Fruit fly (Drosophila melanogaster): ENCODE measurements around the gene hb.

hb gene

DNA sequence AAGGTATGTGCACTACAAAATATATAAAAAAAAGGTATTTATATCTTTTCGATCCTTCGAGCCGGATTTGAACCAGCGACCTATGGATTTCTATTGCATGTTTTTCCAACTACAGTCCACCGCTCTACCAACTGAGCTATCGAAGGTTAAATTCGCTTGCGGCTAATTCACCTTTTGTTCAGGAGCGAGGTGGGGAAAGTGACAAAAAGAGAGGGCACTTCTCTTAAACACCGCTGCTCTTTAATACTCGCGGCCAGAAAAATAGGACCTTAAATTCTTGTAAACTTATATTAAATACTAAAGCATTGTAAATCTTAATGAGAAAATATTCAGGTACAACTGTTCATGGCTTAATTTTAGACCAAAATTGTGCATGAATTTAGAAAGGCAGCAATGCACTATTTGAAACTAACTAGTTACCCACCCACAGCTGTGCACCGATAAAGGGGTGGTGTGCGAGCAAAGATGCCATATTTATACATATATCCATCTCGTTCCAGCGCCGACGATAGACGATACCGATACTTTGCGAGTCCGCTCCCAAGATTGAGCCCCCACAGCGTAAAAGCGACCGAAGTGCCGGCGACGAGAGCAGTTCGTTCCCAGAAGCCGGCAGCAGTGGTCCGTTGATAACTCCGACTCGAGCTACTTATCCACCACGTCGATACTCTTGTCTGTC lies 28.5 kb downstream of the hb start (continued):
- TF ChIP-seq gem (tag; optimal IDR thresholded peaks at IDR 0.05) (peak; percentile 99), crc (GFP tag; optimal IDR thresholded peaks at IDR 0.05) (peak; percentile 96), sob (GFP tag; IDR thresholded peaks at IDR 0.05) (peak; percentile 97), CG32767 (GFP tag; IDR thresholded peaks at IDR 0.05) (peak; percentile 97), H2.0 (GFP tag; IDR thresholded peaks at IDR 0.05) (peak; percentile 95), zfh1 (GFP tag; IDR thresholded peaks at IDR 0.05) (peak; percentile 98), gro (GFP tag; optimal IDR thresholded peaks at IDR 0.05) (peak; percentile 98), CG17802 (tag; optimal IDR thresholded peaks at IDR 0.05) (peak; percentile 87), Asciz (GFP tag; optimal IDR thresholded peaks at IDR 0.05) (peak; percentile 97), D19B (GFP tag; optimal IDR thresholded peaks at IDR 0.05) (peak; percentile 91), CG18619 (GFP tag; optimal IDR thresholded peaks at IDR 0.05) (peak; percentile 97), zen2 (GFP tag; IDR thresholded peaks at IDR 0.05; ENCODE audit: partially characterized antibody) (peak; percentile 53; the same call in 2 of the 3 replicates), B-H1 (GFP tag; IDR thresholded peaks at IDR 0.05) (peak; percentile 95), ase (GFP tag; IDR thresholded peaks at IDR 0.05) (peak; percentile 96), Blimp-1 (GFP tag; optimal IDR thresholded peaks at IDR 0.05) (peak; percentile 97), CG6813 (GFP tag; optimal IDR thresholded peaks at IDR 0.05) (peak; percentile 99), CG15011 (GFP tag; optimal IDR thresholded peaks at IDR 0.05) (peak; percentile 98), CG7271 (tag; optimal IDR thresholded peaks at IDR 0.05) (peak; percentile 92), HmgD (GFP tag; optimal IDR thresholded peaks at IDR 0.05) (peak; percentile 95), Chrac-16 (GFP tag; optimal IDR thresholded peaks at IDR 0.05) (peak; percentile 97), Atf6 (GFP tag; IDR thresholded peaks at IDR 0.05) (peak; percentile 97), CG43689 (GFP tag; IDR thresholded peaks at IDR 0.05) (peak; percentile 92), CG2678 (tag; optimal IDR thresholded peaks at IDR 0.05) (peak; percentile 98), CG17328 (GFP tag; IDR thresholded peaks at IDR 0.05) (peak; percentile 98), Elba2 (GFP tag; optimal IDR thresholded peaks at IDR 0.05) (peak; percentile 65), ind (GFP tag; optimal IDR thresholded peaks at IDR 0.05) (peak; percentile 97), jing (GFP tag; optimal IDR thresholded peaks at IDR 0.05) (peak; percentile 94), HHEX (GFP tag; optimal IDR thresholded peaks at IDR 0.05) (peak; percentile 99), luna (GFP tag; optimal IDR thresholded peaks at IDR 0.05) (peak; percentile 89), dimm (GFP tag; IDR thresholded peaks at IDR 0.05) (peak; percentile 82), Tbp (GFP tag; optimal IDR thresholded peaks at IDR 0.05) (no peak), scrt (GFP tag; optimal IDR thresholded peaks at IDR 0.05) (peak; percentile 97), Stat92E (GFP tag; optimal IDR thresholded peaks at IDR 0.05) (peak in 1 of 3 experiments; percentile 97), CG2712 (tag; optimal IDR thresholded peaks at IDR 0.05) (peak; percentile 99), repo (GFP tag; optimal IDR thresholded peaks at IDR 0.05) (peak; percentile 93), CG9797 (GFP tag; optimal IDR thresholded peaks at IDR 0.05) (peak; percentile 68), CG2129 (GFP tag; IDR thresholded peaks at IDR 0.05; ENCODE audit: partially characterized antibody) (0 out of 2 replicates have a peak, but pooled peaks have one; percentile 48), cas (GFP tag; IDR thresholded peaks at IDR 0.05) (peak; percentile 92), CG7556 (GFP tag; optimal IDR thresholded peaks at IDR 0.05) (peak; percentile 98), CG17186 (GFP tag; optimal IDR thresholded peaks at IDR 0.05) (peak; percentile 93), CG4820 (GFP tag; optimal IDR thresholded peaks at IDR 0.05) (peak; percentile 97), CG3838 (GFP tag; optimal IDR thresholded peaks at IDR 0.05) (peak; percentile 93), CG8924 (tag; optimal IDR thresholded peaks at IDR 0.05) (peak; percentile 99), bowl (GFP tag; IDR thresholded peaks at IDR 0.05) (peak; percentile 91), Gsc (GFP tag; IDR thresholded peaks at IDR 0.05) (no peak; the same call in 1 of the 2 replicates), sr (GFP tag; IDR thresholded peaks at IDR 0.05) (peak; percentile 89), fd64A (GFP tag; optimal IDR thresholded peaks at IDR 0.05) (peak; percentile 98), dmrt99B (tag; optimal IDR thresholded peaks at IDR 0.05) (peak; percentile 98), CoRest (tag; optimal IDR thresholded peaks at IDR 0.05) (peak; percentile 97)

Data from whole organism, embryonic.